Fruit fly (Drosophila melanogaster) whole organism, embryonic: ENCODE measurements around the gene SMC1.

Source experiments
- ATbp ChIP-seq: fragments of 200-800 bp; sonication (Bioruptor generic); optimal IDR thresholded peaks from 2 replicates; lab custom pipeline; 2017; ENCODE audit warnings: missing biosample characterization, mild to moderate bottlenecking, missing genetic modification characterization, missing genetic modification reagents
- Abd-B ChIP-seq: fragments of 200-800 bp; sonication (Bioruptor generic); optimal IDR thresholded peaks from 2 replicates; lab custom pipeline; 2018; ENCODE audit warnings: missing biosample characterization, mild to moderate bottlenecking, missing genetic modification characterization, moderate library complexity
- B-H2 ChIP-seq: fragments of 200-800 bp; sonication (Bioruptor generic); optimal IDR thresholded peaks from 2 replicates; lab custom pipeline; 2018; ENCODE audit warnings: missing biosample characterization, mild to moderate bottlenecking, missing genetic modification characterization
- CG10267 ChIP-seq: fragments of 200-800 bp; sonication (Bioruptor generic); optimal IDR thresholded peaks from 2 replicates; lab custom pipeline; 2018; ENCODE audit warnings: missing biosample characterization, mild to moderate bottlenecking, missing genetic modification characterization, moderate library complexity
- CG12071 ChIP-seq: fragments of 200-800 bp; sonication (Bioruptor generic); optimal IDR thresholded peaks from 3 replicates; lab custom pipeline; 2018; ENCODE audit warnings: missing biosample characterization, mild to moderate bottlenecking, missing genetic modification characterization
- CG12219 ChIP-seq: fragments of 200-800 bp; sonication (Bioruptor generic); optimal IDR thresholded peaks from 3 replicates; lab custom pipeline; 2018; ENCODE audit warnings: missing biosample characterization, mild to moderate bottlenecking, missing genetic modification characterization
- CG12299 ChIP-seq: fragments of 200-800 bp; sonication (Bioruptor generic); optimal IDR thresholded peaks from 2 replicates; lab custom pipeline; 2018; ENCODE audit warnings: missing biosample characterization, mild to moderate bottlenecking, missing genetic modification characterization
- CG12659 ChIP-seq: fragments of 200-800 bp; sonication (Bioruptor generic); optimal IDR thresholded peaks from 3 replicates; lab custom pipeline; 2017; ENCODE audit warnings: mild to moderate bottlenecking, missing biosample characterization, missing genetic modification reagents, missing genetic modification characterization
- CG12769 ChIP-seq: fragments of 200-800 bp; sonication (Bioruptor generic); optimal IDR thresholded peaks from 2 replicates; lab custom pipeline; 2019; ENCODE audit warnings: missing biosample characterization, mild to moderate bottlenecking, missing genetic modification characterization, moderate library complexity
- CG12942 ChIP-seq: fragments of 200-800 bp; sonication (Bioruptor generic); optimal IDR thresholded peaks from 3 replicates; lab custom pipeline; 2016; ENCODE audit warnings: missing biosample characterization, missing genetic modification characterization
- CG13424 ChIP-seq: fragments of 200-800 bp; sonication (Bioruptor generic); optimal IDR thresholded peaks from 2 replicates; lab custom pipeline; 2019; ENCODE audit warnings: missing biosample characterization, mild to moderate bottlenecking, missing genetic modification characterization, moderate library complexity
- CG1602 ChIP-seq: fragments of 200-800 bp; sonication (Bioruptor generic); optimal IDR thresholded peaks from 3 replicates; lab custom pipeline; 2016; ENCODE audit warnings: missing biosample characterization, missing genetic modification characterization
- CG2120 ChIP-seq: fragments of 200-800 bp; sonication (Bioruptor generic); optimal IDR thresholded peaks from 3 replicates; lab custom pipeline; 2016; ENCODE audit warnings: missing biosample characterization, missing genetic modification characterization
- CG2129 ChIP-seq: fragments of 200-800 bp; sonication (Bioruptor generic); IDR thresholded peaks from 2 replicates; pipeline ENCODE4 v1.3.6; 2022; ENCODE audit warnings: missing biosample characterization, missing genetic modification characterization; ENCODE audit not compliant: partially characterized antibody
- CG2889 ChIP-seq: fragments of 200-800 bp; sonication (Bioruptor generic); IDR thresholded peaks from 3 replicates; pipeline ENCODE4 v1.3.6; 2022; ENCODE audit warnings: missing biosample characterization, missing genetic modification characterization
- CG30403 ChIP-seq: fragments of 200-800 bp; sonication (Bioruptor generic); optimal IDR thresholded peaks from 3 replicates; lab custom pipeline; 2016; ENCODE audit warnings: missing biosample characterization, missing genetic modification characterization
- CG31388 ChIP-seq: fragments of 200-800 bp; sonication (Bioruptor generic); optimal IDR thresholded peaks from 2 replicates; lab custom pipeline; 2016; ENCODE audit warnings: missing biosample characterization, missing genetic modification characterization
- CG3281 ChIP-seq: fragments of 200-800 bp; sonication (Bioruptor generic); optimal IDR thresholded peaks from 3 replicates; lab custom pipeline; 2017; ENCODE audit warnings: missing biosample characterization, mild to moderate bottlenecking, missing genetic modification characterization
- CG33213 ChIP-seq: fragments of 200-800 bp; sonication (Bioruptor generic); optimal IDR thresholded peaks from 3 replicates; lab custom pipeline; 2016; ENCODE audit warnings: missing biosample characterization, missing genetic modification characterization
- CG3838 ChIP-seq: fragments of 200-800 bp; sonication (Bioruptor generic); optimal IDR thresholded peaks from 3 replicates; lab custom pipeline; 2016; ENCODE audit warnings: missing biosample characterization, missing genetic modification characterization
- CG4360 ChIP-seq: fragments of 200-800 bp; sonication (Bioruptor generic); IDR thresholded peaks from 2 replicates; pipeline ENCODE4 v1.3.6; 2022; ENCODE audit warnings: missing biosample characterization, missing genetic modification characterization
- CG4424 ChIP-seq: fragments of 200-800 bp; sonication (Bioruptor generic); optimal IDR thresholded peaks from 3 replicates; lab custom pipeline; 2016; ENCODE audit warnings: missing biosample characterization, missing genetic modification characterization
- CG6683 ChIP-seq: fragments of 200-800 bp; sonication (Bioruptor generic); optimal IDR thresholded peaks from 2 replicates; lab custom pipeline; 2017; ENCODE audit warnings: missing biosample characterization, mild to moderate bottlenecking, missing genetic modification characterization, missing genetic modification reagents
- CG7357 ChIP-seq: fragments of 200-800 bp; sonication (Bioruptor generic); IDR thresholded peaks from 3 replicates; pipeline ENCODE4 v1.3.6; 2022; ENCODE audit warnings: missing biosample characterization, missing genetic modification characterization
- CG7556 ChIP-seq: fragments of 200-800 bp; sonication (Bioruptor generic); optimal IDR thresholded peaks from 2 replicates; lab custom pipeline; 2017; ENCODE audit warnings: missing biosample characterization, mild to moderate bottlenecking, missing genetic modification characterization
- CG7839 ChIP-seq: fragments of 200-800 bp; sonication (Bioruptor generic); optimal IDR thresholded peaks from 3 replicates; lab custom pipeline; 2018; ENCODE audit warnings: missing biosample characterization, mild to moderate bottlenecking, missing genetic modification characterization, moderate library complexity
- CG8290 ChIP-seq, 3 experiments: fragments of 200-800 bp; sonication (Bioruptor generic); optimal IDR thresholded peaks; 2 replicates each; lab custom pipeline; 2016 to 2019; ENCODE audit warnings: missing biosample characterization in 3 of 3, missing genetic modification characterization in 3 of 3, mild to moderate bottlenecking in 2 of 3, moderate library complexity in 1 of 3
- CG8388 ChIP-seq: fragments of 200-800 bp; sonication (Bioruptor generic); optimal IDR thresholded peaks from 2 replicates; lab custom pipeline; 2019; ENCODE audit warnings: missing biosample characterization, mild to moderate bottlenecking, missing genetic modification characterization, moderate library complexity
- CG9727 ChIP-seq: fragments of 200-800 bp; sonication (Bioruptor generic); optimal IDR thresholded peaks from 3 replicates; lab custom pipeline; 2017; ENCODE audit warnings: missing biosample characterization, mild to moderate bottlenecking, missing genetic modification characterization
- CG9876 ChIP-seq: fragments of 200-800 bp; sonication (Bioruptor generic); optimal IDR thresholded peaks from 2 replicates; lab custom pipeline; 2016; ENCODE audit warnings: missing biosample characterization, missing genetic modification characterization
- CHES-1-like ChIP-seq: fragments of 200-800 bp; sonication (Bioruptor generic); optimal IDR thresholded peaks from 2 replicates; lab custom pipeline; 2016; ENCODE audit warnings: missing biosample characterization, missing genetic modification characterization
- Dad ChIP-seq: fragments of 200-800 bp; sonication (Bioruptor generic); optimal IDR thresholded peaks from 3 replicates; lab custom pipeline; 2016; ENCODE audit warnings: missing biosample characterization, missing genetic modification characterization
- Dip3 ChIP-seq: fragments of 200-800 bp; sonication (Bioruptor generic); optimal IDR thresholded peaks from 3 replicates; lab custom pipeline; 2016; ENCODE audit warnings: missing biosample characterization, missing genetic modification characterization
- Mad ChIP-seq: fragments of 200-800 bp; sonication (Bioruptor generic); optimal IDR thresholded peaks from 2 replicates; lab custom pipeline; 2016; ENCODE audit warnings: missing biosample characterization, missing genetic modification characterization
- Sox100B ChIP-seq: fragments of 200-800 bp; sonication (Bioruptor generic); optimal IDR thresholded peaks from 3 replicates; lab custom pipeline; 2018; ENCODE audit warnings: missing biosample characterization, mild to moderate bottlenecking, missing genetic modification characterization
- chn ChIP-seq: fragments of 200-800 bp; sonication (Bioruptor generic); optimal IDR thresholded peaks from 2 replicates; lab custom pipeline; 2016; ENCODE audit warnings: missing biosample characterization, missing genetic modification characterization
- dpn ChIP-seq, 2 experiments: fragments of 200-800 bp; sonication (Bioruptor generic); optimal IDR thresholded peaks; 3 replicates each; lab custom pipeline; 2016; ENCODE audit warnings: missing biosample characterization in 2 of 2, missing genetic modification characterization in 2 of 2
- grau ChIP-seq: fragments of 200-800 bp; optimal IDR thresholded peaks from 3 replicates; lab custom pipeline; 2019; ENCODE audit warnings: missing biosample characterization, mild to moderate bottlenecking, missing genetic modification characterization, moderate library complexity
- her ChIP-seq: fragments of 200-800 bp; sonication (Bioruptor generic); optimal IDR thresholded peaks from 2 replicates; lab custom pipeline; 2016; ENCODE audit warnings: missing biosample characterization, missing genetic modification characterization
- knrl ChIP-seq: fragments of 200-800 bp; sonication (Bioruptor generic); IDR thresholded peaks from 3 replicates; pipeline ENCODE4 v1.3.6; 2022; ENCODE audit warnings: missing biosample characterization, missing genetic modification characterization; ENCODE audit not compliant: partially characterized antibody
- lab ChIP-seq: fragments of 200-800 bp; sonication (Bioruptor generic); optimal IDR thresholded peaks from 3 replicates; lab custom pipeline; 2017; ENCODE audit warnings: missing biosample characterization, missing genetic modification characterization, mild to moderate bottlenecking, moderate library complexity, missing genetic modification reagents
- run ChIP-seq: fragments of 200-800 bp; sonication (Bioruptor generic); optimal IDR thresholded peaks from 3 replicates; lab custom pipeline; 2018; ENCODE audit warnings: missing biosample characterization, mild to moderate bottlenecking, missing genetic modification characterization
- sd ChIP-seq: fragments of 200-800 bp; sonication (Bioruptor generic); optimal IDR thresholded peaks from 3 replicates; lab custom pipeline; 2018; ENCODE audit warnings: missing biosample characterization, mild to moderate bottlenecking, missing genetic modification characterization, moderate library complexity
- sima ChIP-seq: fragments of 200-800 bp; sonication (Bioruptor generic); optimal IDR thresholded peaks from 2 replicates; lab custom pipeline; 2016; ENCODE audit warnings: missing biosample characterization, missing genetic modification characterization
- sug ChIP-seq: fragments of 200-800 bp; optimal IDR thresholded peaks from 2 replicates; lab custom pipeline; 2019; ENCODE audit warnings: missing biosample characterization, mild to moderate bottlenecking, missing genetic modification characterization, moderate library complexity
- tgo ChIP-seq: fragments of 200-800 bp; sonication (Bioruptor generic); IDR thresholded peaks from 3 replicates; pipeline ENCODE4 v1.3.6; 2022; ENCODE audit warnings: missing biosample characterization, missing genetic modification characterization
- tin ChIP-seq: fragments of 200-800 bp; sonication (Bioruptor generic); optimal IDR thresholded peaks from 3 replicates; lab custom pipeline; 2016; ENCODE audit warnings: missing biosample characterization, missing genetic modification characterization
- ttk ChIP-seq: fragments of 200-800 bp; sonication (Bioruptor generic); IDR thresholded peaks from 2 replicates; pipeline ENCODE4 v2.1.2; 2022; ENCODE audit warnings: missing biosample characterization, missing genetic modification characterization
- z ChIP-seq: fragments of 200-800 bp; sonication (Bioruptor generic); IDR thresholded peaks from 3 replicates; pipeline ENCODE4 v1.3.6; 2022; ENCODE audit warnings: missing biosample characterization, missing genetic modification characterization
- zf30C ChIP-seq: fragments of 200-800 bp; sonication (Bioruptor generic); optimal IDR thresholded peaks from 3 replicates; lab custom pipeline; 2018; ENCODE audit warnings: missing biosample characterization, mild to moderate bottlenecking, missing genetic modification characterization

SMC1 gene

dm6 chr3R:24106059-24106631 is 48.1 kb downstream of the SMC1 start (continued):
- TF ChIP-seq knrl = no peak
- TF ChIP-seq tgo (GFP tag; lab: Robert Waterston, UW) = no peak
- TF ChIP-seq Dip3 (GFP tag; lab: Kevin White, UChicago) = peak; percentile 43
- TF ChIP-seq CG12299 (tag; lab: Kevin White, UChicago) = peak; percentile 30
- TF ChIP-seq CG33213 (GFP tag; lab: Kevin White, UChicago) = peak; percentile 61
- TF ChIP-seq ttk (GFP tag; lab: Robert Waterston, UW) = no peak
- TF ChIP-seq her (GFP tag; lab: Kevin White, UChicago) = no peak
- TF ChIP-seq sug (tag; lab: Kevin White, UChicago) = no peak
- peak; percentile 42 for TF ChIP-seq CG12659 (GFP tag; lab: Kevin White, UChicago)
- TF ChIP-seq zf30C (GFP tag; lab: Kevin White, UChicago) = no peak
- peak; percentile 34 for TF ChIP-seq CG7556 (GFP tag; lab: Kevin White, UChicago)
- TF ChIP-seq tin (GFP tag; lab: Kevin White, UChicago) = peak; percentile 58
- peak; percentile 44 for TF ChIP-seq CG4424 (GFP tag; lab: Kevin White, UChicago)
- TF ChIP-seq CG30403 (GFP tag; lab: Kevin White, UChicago) = peak; percentile 62
- TF ChIP-seq sima = no peak
- TF ChIP-seq grau = peak; percentile 37
- no peak for TF ChIP-seq CG2889 (GFP tag; lab: Robert Waterston, UW)
- no peak for TF ChIP-seq CG4360 (GFP tag; lab: Robert Waterston, UW)
- TF ChIP-seq CG2129 (GFP tag; lab: Robert Waterston, UW) = no peak
- peak; percentile 32 for TF ChIP-seq CG9727 (GFP tag; lab: Kevin White, UChicago)
- TF ChIP-seq z (GFP tag; lab: Robert Waterston, UW) = no peak
- peak; percentile 24 for TF ChIP-seq Sox100B (GFP tag; lab: Kevin White, UChicago)
- peak; percentile 67 for TF ChIP-seq CG2120 (GFP tag; lab: Kevin White, UChicago)
- peak; percentile 48 for TF ChIP-seq CG8290 (GFP tag; optimal IDR thresholded peaks at IDR 0.05; lab: Kevin White, UChicago)
- peak; percentile 35 to 49 for TF ChIP-seq CG8290 (tag; optimal IDR thresholded peaks at IDR 0.05; lab: Kevin White, UChicago)
- TF ChIP-seq CHES-1-like = peak; percentile 18
- TF ChIP-seq CG6683 (GFP tag; lab: Kevin White, UChicago) = peak; percentile 1
- peak; percentile 80 for TF ChIP-seq lab (GFP tag; lab: Kevin White, UChicago)
- peak; percentile 29 for TF ChIP-seq CG12942 (GFP tag; lab: Kevin White, UChicago)
- peak; percentile 41 for TF ChIP-seq chn (GFP tag; lab: Kevin White, UChicago)
- peak; percentile 0 for TF ChIP-seq CG8388 (GFP tag; lab: Kevin White, UChicago)
- peak; percentile 21 for TF ChIP-seq Abd-B (GFP tag; lab: Kevin White, UChicago)
- TF ChIP-seq dpn (GFP tag; optimal IDR thresholded peaks at IDR 0.05; lab: Kevin White, UChicago) = peak; percentile 42 to 59
- TF ChIP-seq CG31388 (GFP tag; lab: Kevin White, UChicago) = no peak
- peak; percentile 73 for TF ChIP-seq CG3281 (GFP tag; lab: Kevin White, UChicago)
- TF ChIP-seq CG7839 = peak; percentile 35
- no peak for TF ChIP-seq CG7357 (GFP tag; lab: Robert Waterston, UW)
- TF ChIP-seq CG1602 (GFP tag; lab: Kevin White, UChicago) = peak; percentile 18
- peak; percentile 92 for TF ChIP-seq CG10267 (tag; lab: Kevin White, UChicago)
- TF ChIP-seq B-H2 (GFP tag; lab: Kevin White, UChicago) = peak; percentile 36
- TF ChIP-seq Mad = peak; percentile 49
- TF ChIP-seq CG13424 (tag; lab: Kevin White, UChicago) = peak; percentile 50
- TF ChIP-seq CG3838 (GFP tag; lab: Kevin White, UChicago) = peak; percentile 39
- peak; percentile 10 for TF ChIP-seq CG12219
- TF ChIP-seq CG12769 (tag; lab: Kevin White, UChicago) = peak; percentile 45
- peak; percentile 30 for TF ChIP-seq CG12071 (GFP tag; lab: Kevin White, UChicago)
- no peak for TF ChIP-seq CG9876 (GFP tag; lab: Kevin White, UChicago)
- peak; percentile 47 for TF ChIP-seq ATbp (GFP tag; lab: Kevin White, UChicago)
- TF ChIP-seq Dad (GFP tag; lab: Kevin White, UChicago) = peak; percentile 45
- no peak for TF ChIP-seq run (tag; lab: Kevin White, UChicago)
- peak; percentile 12 for TF ChIP-seq sd
